Worm (Caenorhabditis elegans): ENCODE results near the gene pigc-1.

DNA sequence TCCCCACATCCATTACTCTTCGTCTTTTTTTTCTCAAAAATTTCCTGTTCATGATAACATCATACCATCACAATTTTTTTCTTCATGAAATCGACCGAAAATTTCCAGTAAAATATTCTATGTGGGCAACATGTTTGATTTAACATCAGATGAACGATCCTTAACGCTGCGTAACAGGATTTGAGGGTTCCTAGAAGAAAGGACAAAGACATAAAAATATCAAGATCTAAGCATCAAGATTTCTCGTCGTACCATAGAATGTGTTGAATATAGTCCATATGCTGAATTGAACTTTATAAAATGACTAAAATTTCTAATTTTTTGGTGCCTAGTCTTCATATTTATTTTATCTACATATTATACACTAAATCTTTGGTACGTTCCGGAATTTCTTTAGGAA, 42.8 kb downstream of the pigc-1 start, which contains the start of gene F49C12.3:
- TF ChIP-seq ama-1 (optimal IDR thresholded peaks at IDR 0.05) (no peak), flt-1 (GFP tag; IDR thresholded peaks at IDR 0.05) (no peak), tra-4 (tag; optimal IDR thresholded peaks at IDR 0.05) (no peak), aly-1 (tag; optimal IDR thresholded peaks at IDR 0.05) (no peak), hmg-4 (GFP tag; optimal IDR thresholded peaks at IDR 0.05) (no peak), tbx-37 (GFP tag; conservative IDR thresholded peaks at IDR 0.05) (no peak), ceh-36 (tag; optimal IDR thresholded peaks at IDR 0.05) (no peak), ceh-13 (GFP tag; optimal IDR thresholded peaks at IDR 0.05) (no peak)
